Fruit fly (Drosophila melanogaster) whole organism, embryonic: ENCODE results near the gene CG17593.

ENCODE experiments used
- Bgb ChIP-seq: fragments of 200-800 bp; sonication (Bioruptor generic); IDR thresholded peaks from 2 replicates; pipeline ENCODE4 v1.3.6; 2022; ENCODE audit warnings: missing biosample characterization, missing genetic modification characterization; ENCODE audit not compliant: partially characterized antibody
- CG10321 ChIP-seq: fragments of 200-800 bp; sonication (Bioruptor generic); IDR thresholded peaks from 2 replicates; pipeline ENCODE4 v1.3.6; 2022; ENCODE audit warnings: missing biosample characterization, missing genetic modification characterization
- CG10565 ChIP-seq: fragments of 200-800 bp; sonication (Bioruptor generic); optimal IDR thresholded peaks from 3 replicates; lab custom pipeline; 2016; ENCODE audit warnings: missing biosample characterization, mild to moderate bottlenecking, missing genetic modification characterization
- CG12769 ChIP-seq: fragments of 200-800 bp; sonication (Bioruptor generic); optimal IDR thresholded peaks from 2 replicates; lab custom pipeline; 2019; ENCODE audit warnings: missing biosample characterization, mild to moderate bottlenecking, missing genetic modification characterization, moderate library complexity
- CG13894 ChIP-seq: fragments of 200-800 bp; sonication (Bioruptor generic); optimal IDR thresholded peaks from 3 replicates; lab custom pipeline; 2018; ENCODE audit warnings: missing biosample characterization, mild to moderate bottlenecking, missing genetic modification characterization, moderate library complexity
- CG14014 ChIP-seq: fragments of 200-800 bp; sonication (Bioruptor generic); IDR thresholded peaks from 2 replicates; pipeline ENCODE4 v1.3.6; 2022; ENCODE audit warnings: missing biosample characterization, missing genetic modification characterization
- CG14441 ChIP-seq: fragments of 200-800 bp; sonication (Bioruptor generic); IDR thresholded peaks from 2 replicates; pipeline ENCODE4 v1.3.6; 2022; ENCODE audit warnings: missing biosample characterization, missing genetic modification characterization
- CG14710 ChIP-seq: fragments of 200-800 bp; sonication (Bioruptor generic); optimal IDR thresholded peaks from 3 replicates; lab custom pipeline; 2019; ENCODE audit warnings: missing biosample characterization, mild to moderate bottlenecking, missing genetic modification characterization, moderate library complexity
- CG17361 ChIP-seq: fragments of 200-800 bp; sonication (Bioruptor generic); IDR thresholded peaks from 3 replicates; pipeline ENCODE4 v1.3.6; 2022; ENCODE audit warnings: missing biosample characterization, missing genetic modification characterization
- CG18262 ChIP-seq: fragments of 200-800 bp; optimal IDR thresholded peaks from 3 replicates; lab custom pipeline; 2019; ENCODE audit warnings: missing biosample characterization, mild to moderate bottlenecking, missing genetic modification characterization, moderate library complexity
- CG18476 ChIP-seq: fragments of 200-800 bp; sonication (Bioruptor generic); optimal IDR thresholded peaks from 2 replicates; lab custom pipeline; 2016; ENCODE audit warnings: missing biosample characterization, mild to moderate bottlenecking, missing genetic modification characterization
- CG2120 ChIP-seq: fragments of 200-800 bp; sonication (Bioruptor generic); optimal IDR thresholded peaks from 3 replicates; lab custom pipeline; 2016; ENCODE audit warnings: missing biosample characterization, missing genetic modification characterization
- CG32532 ChIP-seq: fragments of 200-800 bp; sonication (Bioruptor generic); IDR thresholded peaks from 2 replicates; pipeline ENCODE4 v1.3.6; 2022; ENCODE audit warnings: missing biosample characterization, missing genetic modification characterization
- CG3407 ChIP-seq: fragments of 200-800 bp; sonication (Bioruptor generic); optimal IDR thresholded peaks from 2 replicates; lab custom pipeline; 2018; ENCODE audit warnings: missing biosample characterization, mild to moderate bottlenecking, missing genetic modification characterization
- CG34376 ChIP-seq: fragments of 200-800 bp; sonication (Bioruptor generic); optimal IDR thresholded peaks from 2 replicates; lab custom pipeline; 2018; ENCODE audit warnings: missing biosample characterization, mild to moderate bottlenecking, missing genetic modification characterization
- CG3726 ChIP-seq: fragments of 200-800 bp; sonication (Bioruptor generic); IDR thresholded peaks from 3 replicates; pipeline ENCODE4, ENCODE4 v1.3.6; 2022; ENCODE audit warnings: missing biosample characterization, missing genetic modification characterization
- CG6813 ChIP-seq: fragments of 200-800 bp; sonication (Bioruptor generic); optimal IDR thresholded peaks from 2 replicates; lab custom pipeline; 2017; ENCODE audit warnings: missing biosample characterization, missing genetic modification characterization, mild to moderate bottlenecking, moderate library complexity, missing genetic modification reagents
- CG9876 ChIP-seq: fragments of 200-800 bp; sonication (Bioruptor generic); optimal IDR thresholded peaks from 2 replicates; lab custom pipeline; 2016; ENCODE audit warnings: missing biosample characterization, missing genetic modification characterization
- CHES-1-like ChIP-seq: fragments of 200-800 bp; sonication (Bioruptor generic); optimal IDR thresholded peaks from 2 replicates; lab custom pipeline; 2016; ENCODE audit warnings: missing biosample characterization, missing genetic modification characterization
- D ChIP-seq, 2 experiments: fragments of 200-800 bp in 1 of 2; fragments of >200 bp in 1 of 2; sonication (Bioruptor generic) in 1 of 2; optimal IDR thresholded peaks; 2 replicates in 1 of 2; 3 replicates in 1 of 2; lab custom pipeline; 2017; ENCODE audit warnings: mild to moderate bottlenecking in 1 of 2, missing biosample characterization in 1 of 2, missing genetic modification characterization in 1 of 2, missing genetic modification reagents in 1 of 2
- Dad ChIP-seq: fragments of 200-800 bp; sonication (Bioruptor generic); optimal IDR thresholded peaks from 3 replicates; lab custom pipeline; 2016; ENCODE audit warnings: missing biosample characterization, missing genetic modification characterization
- Doc3 ChIP-seq: fragments of 200-800 bp; sonication (Bioruptor generic); IDR thresholded peaks from 3 replicates; pipeline ENCODE4 v1.3.6; 2022; ENCODE audit warnings: missing biosample characterization, missing genetic modification characterization; ENCODE audit not compliant: partially characterized antibody
- Dref ChIP-seq: fragments of 200-800 bp; sonication (Bioruptor generic); IDR thresholded peaks from 2 replicates; pipeline ENCODE4 v1.3.6; 2022; ENCODE audit warnings: missing biosample characterization, missing genetic modification characterization
- HLH4C ChIP-seq: fragments of 200-800 bp; sonication (Bioruptor generic); IDR thresholded peaks from 3 replicates; pipeline ENCODE4 v1.3.6; 2022; ENCODE audit warnings: missing biosample characterization, missing genetic modification characterization; ENCODE audit not compliant: partially characterized antibody
- Hand ChIP-seq: fragments of 200-800 bp; sonication (Bioruptor generic); optimal IDR thresholded peaks from 2 replicates; lab custom pipeline; 2017; ENCODE audit warnings: mild to moderate bottlenecking, missing biosample characterization, missing genetic modification reagents, missing genetic modification characterization
- HmgD ChIP-seq: fragments of 200-800 bp; sonication (Bioruptor generic); optimal IDR thresholded peaks from 3 replicates; lab custom pipeline; 2016; ENCODE audit warnings: missing biosample characterization, missing genetic modification characterization
- Hmr ChIP-seq: fragments of 200-800 bp; sonication (Bioruptor generic); optimal IDR thresholded peaks from 3 replicates; lab custom pipeline; 2017; ENCODE audit warnings: mild to moderate bottlenecking, missing biosample characterization, missing genetic modification reagents, missing genetic modification characterization
- Hmx ChIP-seq: fragments of 200-800 bp; sonication (Bioruptor generic); optimal IDR thresholded peaks from 2 replicates; lab custom pipeline; 2016; ENCODE audit warnings: missing biosample characterization, missing genetic modification characterization
- MESR4 ChIP-seq: fragments of 200-800 bp; sonication (Bioruptor generic); optimal IDR thresholded peaks from 2 replicates; lab custom pipeline; 2018; ENCODE audit warnings: missing biosample characterization, mild to moderate bottlenecking, missing genetic modification characterization, moderate library complexity
- Nf-YC ChIP-seq: fragments of 200-800 bp; optimal IDR thresholded peaks from 3 replicates; lab custom pipeline; 2019; ENCODE audit warnings: missing biosample characterization, mild to moderate bottlenecking, missing genetic modification characterization, moderate library complexity
- Stat92E ChIP-seq, 3 experiments: fragments of >200 bp in 2 of 3; fragments of 200-800 bp in 1 of 3; sonication (Bioruptor generic) in 1 of 3; optimal IDR thresholded peaks; 2 replicates each; lab custom pipeline; 2017 to 2019; ENCODE audit warnings: missing biosample characterization in 3 of 3, missing genetic modification characterization in 3 of 3, mild to moderate bottlenecking in 1 of 3, moderate library complexity in 1 of 3
- Taf1 ChIP-seq: fragments of 200-800 bp; sonication (Bioruptor generic); IDR thresholded peaks from 2 replicates; pipeline ENCODE4 v1.3.6; 2022; ENCODE audit warnings: missing biosample characterization, missing genetic modification characterization
- Xrp1 ChIP-seq: fragments of 200-800 bp; sonication (Bioruptor generic); IDR thresholded peaks from 2 replicates; pipeline ENCODE4 v1.3.6; 2022; ENCODE audit warnings: missing biosample characterization, missing genetic modification characterization
- ac ChIP-seq: fragments of 200-800 bp; sonication (Bioruptor generic); optimal IDR thresholded peaks from 3 replicates; lab custom pipeline; 2017; ENCODE audit warnings: missing biosample characterization, mild to moderate bottlenecking, missing genetic modification characterization
- cad ChIP-seq: fragments of >200 bp; optimal IDR thresholded peaks from 2 replicates; lab custom pipeline; 2017; ENCODE audit warnings: missing biosample characterization, missing genetic modification characterization
- caup ChIP-seq: fragments of 200-800 bp; sonication (Bioruptor generic); optimal IDR thresholded peaks from 3 replicates; lab custom pipeline; 2017; ENCODE audit warnings: missing biosample characterization, mild to moderate bottlenecking, missing genetic modification characterization, moderate library complexity; ENCODE audit not compliant: severe bottlenecking
- chif ChIP-seq, 2 experiments: fragments of 200-800 bp; sonication (Bioruptor generic); optimal IDR thresholded peaks; 3 replicates each; lab custom pipeline; 2016; ENCODE audit warnings: missing biosample characterization in 2 of 2, missing genetic modification characterization in 2 of 2
- chm ChIP-seq: fragments of 200-800 bp; sonication (Bioruptor generic); IDR thresholded peaks from 2 replicates; pipeline ENCODE4 v1.3.6; 2022; ENCODE audit warnings: missing biosample characterization, missing genetic modification characterization
- ci ChIP-seq: fragments of 200-800 bp; sonication (Bioruptor generic); IDR thresholded peaks from 3 replicates; pipeline ENCODE4 v1.3.6; 2022; ENCODE audit warnings: missing biosample characterization, missing genetic modification characterization
- dan ChIP-seq: fragments of 200-800 bp; sonication (Bioruptor generic); IDR thresholded peaks from 2 replicates; pipeline ENCODE4 v1.3.6; 2022; ENCODE audit warnings: missing biosample characterization, missing genetic modification characterization
- dimm ChIP-seq: fragments of 200-800 bp; sonication (Bioruptor generic); IDR thresholded peaks from 2 replicates; pipeline ENCODE4 v1.3.6; 2022; ENCODE audit warnings: missing biosample characterization, missing genetic modification characterization
- eyg ChIP-seq: fragments of 200-800 bp; sonication (Bioruptor generic); optimal IDR thresholded peaks from 3 replicates; lab custom pipeline; 2016; ENCODE audit warnings: missing biosample characterization, missing genetic modification characterization
- grau ChIP-seq: fragments of 200-800 bp; optimal IDR thresholded peaks from 3 replicates; lab custom pipeline; 2019; ENCODE audit warnings: missing biosample characterization, mild to moderate bottlenecking, missing genetic modification characterization, moderate library complexity
- grn ChIP-seq: fragments of 200-800 bp; sonication (Bioruptor generic); optimal IDR thresholded peaks from 3 replicates; lab custom pipeline; 2017; ENCODE audit warnings: missing biosample characterization, missing genetic modification characterization
- gsb ChIP-seq: fragments of 200-800 bp; sonication (Bioruptor generic); IDR thresholded peaks from 2 replicates; pipeline ENCODE4 v1.3.6; 2022; ENCODE audit warnings: missing biosample characterization, missing genetic modification characterization
- inv ChIP-seq: fragments of 200-800 bp; sonication (Bioruptor generic); IDR thresholded peaks from 2 replicates; pipeline ENCODE4 v1.3.6; 2022; ENCODE audit warnings: missing biosample characterization, missing genetic modification characterization; ENCODE audit not compliant: partially characterized antibody
- org-1 ChIP-seq: fragments of 200-800 bp; sonication (Bioruptor generic); optimal IDR thresholded peaks from 2 replicates; lab custom pipeline; 2017; ENCODE audit warnings: missing biosample characterization, missing genetic modification characterization
- pum ChIP-seq: fragments of 200-800 bp; sonication (Bioruptor generic); optimal IDR thresholded peaks from 2 replicates; lab custom pipeline; 2016; ENCODE audit warnings: missing biosample characterization, missing genetic modification characterization
- sima ChIP-seq: fragments of 200-800 bp; sonication (Bioruptor generic); optimal IDR thresholded peaks from 2 replicates; lab custom pipeline; 2016; ENCODE audit warnings: missing biosample characterization, missing genetic modification characterization
- slbo ChIP-seq: fragments of 200-800 bp; sonication (Bioruptor generic); IDR thresholded peaks from 2 replicates; pipeline ENCODE4 v1.3.6; 2022; ENCODE audit warnings: missing biosample characterization, missing genetic modification characterization
- zfh1 ChIP-seq: fragments of 200-800 bp; sonication (Bioruptor generic); IDR thresholded peaks from 3 replicates; pipeline ENCODE4 v1.3.6; 2022; ENCODE audit warnings: missing biosample characterization, missing genetic modification characterization

Gene CG17593

DNA sequence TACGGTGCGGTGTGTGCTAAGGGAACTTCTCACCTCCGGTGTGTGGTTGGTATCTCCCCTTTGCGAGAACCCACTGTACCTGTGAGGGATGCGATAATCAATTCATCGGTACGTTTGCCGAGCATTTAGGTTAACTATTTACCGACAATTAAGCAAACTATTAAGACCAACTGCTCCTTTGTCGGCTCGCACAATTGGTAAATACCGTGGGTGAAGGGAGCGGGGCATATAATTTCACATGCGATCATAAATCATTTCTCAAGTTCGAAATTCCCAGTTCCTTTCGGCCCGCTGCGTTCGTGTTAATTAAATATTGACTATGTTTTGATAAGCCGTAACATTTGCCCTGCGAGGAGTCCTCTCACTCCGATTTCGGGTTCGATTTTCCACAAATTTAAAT is 34.2 kb downstream of the CG17593 start:
- TF ChIP-seq ac (GFP tag; lab: Kevin White, UChicago) = peak; percentile 79
- no peak for TF ChIP-seq slbo (GFP tag; lab: Robert Waterston, UW)
- no peak for TF ChIP-seq CG13894 (tag; lab: Kevin White, UChicago)
- no peak for TF ChIP-seq CHES-1-like
- peak; percentile 8 for TF ChIP-seq CG18262
- TF ChIP-seq CG10321 (GFP tag; lab: Robert Waterston, UW) = no peak
- no peak for TF ChIP-seq CG32532 (GFP tag; lab: Robert Waterston, UW)
- peak; percentile 24 for TF ChIP-seq org-1 (GFP tag; lab: Kevin White, UChicago)
- no peak for TF ChIP-seq CG18476
- no peak for TF ChIP-seq eyg (GFP tag; lab: Kevin White, UChicago)
- peak; percentile 76 for TF ChIP-seq grau (tag; lab: Kevin White, UChicago)
- TF ChIP-seq sima (GFP tag; lab: Kevin White, UChicago) = no peak
- no peak for TF ChIP-seq gsb (GFP tag; lab: Robert Waterston, UW)
- no peak for TF ChIP-seq CG14441
- no peak for TF ChIP-seq Dad
- no peak for TF ChIP-seq dimm (GFP tag; lab: Robert Waterston, UW)
- TF ChIP-seq CG17361 = no peak
- TF ChIP-seq CG2120 (GFP tag; lab: Kevin White, UChicago) = no peak
- TF ChIP-seq Dref (GFP tag; lab: Robert Waterston, UW) = no peak
- no peak for TF ChIP-seq pum (GFP tag; lab: Kevin White, UChicago)
- no peak for TF ChIP-seq HmgD
- TF ChIP-seq Taf1 (GFP tag; lab: Robert Waterston, UW) = no peak
- TF ChIP-seq Hmr (GFP tag; lab: Kevin White, UChicago) = no peak
- peak; percentile 20 for TF ChIP-seq CG14710 (tag; lab: Kevin White, UChicago)
- no peak for TF ChIP-seq dan (GFP tag; lab: Robert Waterston, UW)
- TF ChIP-seq chif (GFP tag; optimal IDR thresholded peaks at IDR 0.05; lab: Kevin White, UChicago) = no peak
- TF ChIP-seq CG10565 (GFP tag; lab: Kevin White, UChicago) = no peak
- no peak for TF ChIP-seq CG9876 (GFP tag; lab: Kevin White, UChicago)
- TF ChIP-seq chm (GFP tag; lab: Robert Waterston, UW) = no peak
- no peak for TF ChIP-seq Stat92E (GFP tag; optimal IDR thresholded peaks at IDR 0.05; lab: Kevin White, UChicago)
- TF ChIP-seq inv (GFP tag; lab: Robert Waterston, UW) = no peak
- TF ChIP-seq caup = no peak
- TF ChIP-seq Hmx (GFP tag; lab: Kevin White, UChicago) = no peak
- TF ChIP-seq Nf-YC = no peak
- TF ChIP-seq MESR4 (GFP tag; lab: Kevin White, UChicago) = no peak
- TF ChIP-seq D (optimal IDR thresholded peaks at IDR 0.05; lab: Kevin White, UChicago) = no peak
- TF ChIP-seq D (GFP tag; optimal IDR thresholded peaks at IDR 0.05; lab: Kevin White, UChicago) = no peak
- no peak for TF ChIP-seq HLH4C (GFP tag; lab: Robert Waterston, UW)
- no peak for TF ChIP-seq Bgb (GFP tag; lab: Robert Waterston, UW)
- no peak for TF ChIP-seq zfh1 (GFP tag; lab: Robert Waterston, UW)
- 0 out of 2 replicates have a peak, but pooled peaks have one; percentile 15 for TF ChIP-seq Xrp1
- TF ChIP-seq CG14014 (GFP tag; lab: Robert Waterston, UW) = no peak
- TF ChIP-seq CG34376 (GFP tag; lab: Kevin White, UChicago) = no peak
- no peak for TF ChIP-seq grn (GFP tag; lab: Kevin White, UChicago)
- no peak for TF ChIP-seq CG12769
- TF ChIP-seq ci = no peak
- no peak for TF ChIP-seq CG3407 (GFP tag; lab: Kevin White, UChicago)
- no peak for TF ChIP-seq Hand (GFP tag; lab: Kevin White, UChicago)
- peak; percentile 11 for TF ChIP-seq cad
- no peak for TF ChIP-seq CG3726 (GFP tag; lab: Robert Waterston, UW)
- peak; percentile 54 for TF ChIP-seq CG6813
- TF ChIP-seq Doc3 = no peak
